Worm (Caenorhabditis elegans) whole organism, young adult: ENCODE measurements around the gene crb-3.
A peak's percentile ranks its signal among the peaks of the same experiment; 100 is the strongest.

Experiments used
- B0261.1 ChIP-seq: sonication (generic microtip); optimal IDR thresholded peaks from 2 replicates; lab custom pipeline; 2016; ENCODE audit warnings: mild to moderate bottlenecking, missing genetic modification characterization, moderate library complexity, missing compliant biosample characterization
- C17E4.6 ChIP-seq: fragments of 200-800 bp; sonication (Bioruptor generic); IDR thresholded peaks from 2 replicates; pipeline ENCODE4 v1.3.6; 2022; ENCODE audit warnings: missing genetic modification reagents, missing genetic modification characterization, missing compliant biosample characterization
- D2030.7 ChIP-seq: fragments of 200-800 bp; sonication (Bioruptor generic); IDR thresholded peaks from 2 replicates; pipeline ENCODE4 v1.3.6; 2022; ENCODE audit warnings: missing genetic modification reagents, missing genetic modification characterization, missing compliant biosample characterization
- F10E7.11 ChIP-seq: sonication (generic microtip); optimal IDR thresholded peaks from 2 replicates; lab custom pipeline; 2017; ENCODE audit warnings: mild to moderate bottlenecking, missing genetic modification characterization, moderate library complexity, missing compliant biosample characterization
- K11D2.4 ChIP-seq: fragments of 200-800 bp; sonication (Bioruptor generic); IDR thresholded peaks from 2 replicates; pipeline ENCODE4 v1.3.6; 2022; ENCODE audit warnings: missing genetic modification reagents, missing genetic modification characterization, missing compliant biosample characterization
- ama-1 ChIP-seq, 3 experiments: fragments of 150-350 bp in 1 of 3; sonication (generic microtip) in 2 of 3; optimal IDR thresholded peaks; 2 replicates each; lab custom pipeline; 2014 to 2018; ENCODE audit warnings: missing biosample characterization in 2 of 3, missing genetic modification characterization in 2 of 3, missing genetic modification reagents in 2 of 3
- attf-6 ChIP-seq: fragments of 200-800 bp; sonication (Bioruptor generic); IDR thresholded peaks from 2 replicates; pipeline ENCODE4 v1.3.6; 2022; ENCODE audit warnings: missing genetic modification reagents, missing genetic modification characterization, missing compliant biosample characterization
- bed-2 ChIP-seq: fragments of 200-800 bp; sonication (Bioruptor generic); IDR thresholded peaks from 2 replicates; pipeline ENCODE4 v1.3.6; 2022; ENCODE audit warnings: missing genetic modification reagents, missing genetic modification characterization, missing compliant biosample characterization
- ccch-3 ChIP-seq: fragments of 200-800 bp; sonication (Bioruptor generic); optimal IDR thresholded peaks from 2 replicates; lab custom pipeline; 2018; ENCODE audit warnings: mild to moderate bottlenecking, missing genetic modification characterization, missing compliant biosample characterization
- cebp-1 ChIP-seq, 2 experiments: fragments of 200-800 bp in 1 of 2; sonication (Bioruptor generic) in 1 of 2; sonication (generic microtip) in 1 of 2; IDR thresholded peaks in 1 of 2; optimal IDR thresholded peaks in 1 of 2; 2 replicates each; pipeline versions ENCODE4 v1.3.6 to Lab custom; 2017 to 2022; ENCODE audit warnings: missing compliant biosample characterization in 2 of 2, missing genetic modification characterization in 2 of 2, mild to moderate bottlenecking in 1 of 2, missing genetic modification reagents in 1 of 2, moderate library complexity in 1 of 2
- ceh-27 ChIP-seq: fragments of 200-800 bp; sonication (Bioruptor generic); optimal IDR thresholded peaks from 2 replicates; lab custom pipeline; 2018; ENCODE audit warnings: mild to moderate bottlenecking, missing genetic modification characterization, moderate library complexity, missing compliant biosample characterization
- ceh-58 ChIP-seq: fragments of 200-800 bp; sonication (Bioruptor generic); IDR thresholded peaks from 2 replicates; pipeline ENCODE4 v1.3.6; 2022; ENCODE audit warnings: missing genetic modification characterization, missing compliant biosample characterization
- chd-7 ChIP-seq: sonication (generic microtip); optimal IDR thresholded peaks from 2 replicates; lab custom pipeline; 2016; ENCODE audit warnings: mild to moderate bottlenecking, missing genetic modification characterization, moderate library complexity, missing compliant biosample characterization
- die-1 ChIP-seq: sonication (generic microtip); optimal IDR thresholded peaks from 2 replicates; lab custom pipeline; 2016; ENCODE audit warnings: missing genotype, mild to moderate bottlenecking, missing genetic modification characterization, missing compliant biosample characterization
- dox-1 ChIP-seq: fragments of 200-800 bp; sonication (Bioruptor generic); IDR thresholded peaks from 2 replicates; pipeline ENCODE4 v1.3.6; 2022; ENCODE audit warnings: missing genetic modification reagents, missing genetic modification characterization, missing compliant biosample characterization
- egrh-3 ChIP-seq: fragments of 200-800 bp; sonication (Bioruptor generic); IDR thresholded peaks from 2 replicates; pipeline ENCODE4 v1.3.6; 2022; ENCODE audit warnings: missing genetic modification reagents, missing genetic modification characterization, missing compliant biosample characterization
- let-607 ChIP-seq, 2 experiments: fragments of 200-800 bp in 1 of 2; sonication (Bioruptor generic) in 1 of 2; sonication (generic microtip) in 1 of 2; optimal IDR thresholded peaks; 2 replicates each; lab custom pipeline; 2016 to 2018; ENCODE audit warnings: mild to moderate bottlenecking in 2 of 2, missing compliant biosample characterization in 2 of 2, missing genetic modification characterization in 2 of 2, moderate library complexity in 2 of 2, missing genotype in 1 of 2
- lin-26 ChIP-seq: fragments of 200-800 bp; sonication (Bioruptor generic); IDR thresholded peaks from 2 replicates; pipeline ENCODE4 v1.3.6; 2022; ENCODE audit warnings: missing genetic modification reagents, missing genetic modification characterization, missing compliant biosample characterization
- lin-40 ChIP-seq: sonication (generic microtip); optimal IDR thresholded peaks from 2 replicates; lab custom pipeline; 2016; ENCODE audit warnings: missing genetic modification characterization, mild to moderate bottlenecking, missing compliant biosample characterization, missing genotype, missing genetic modification reagents
- madf-3 ChIP-seq: fragments of 200-800 bp; sonication (Bioruptor generic); IDR thresholded peaks from 2 replicates; pipeline ENCODE4 v1.3.6; 2022; ENCODE audit warnings: missing genetic modification reagents, missing genetic modification characterization, missing compliant biosample characterization
- mcd-1 ChIP-seq: fragments of 200-800 bp; sonication (Bioruptor generic); IDR thresholded peaks from 2 replicates; pipeline ENCODE4 v1.3.6; 2022; ENCODE audit warnings: missing genetic modification reagents, missing genetic modification characterization, missing compliant biosample characterization
- mes-4 ChIP-seq: sonication (generic microtip); optimal IDR thresholded peaks from 2 replicates; lab custom pipeline; 2016; ENCODE audit warnings: missing genotype, missing genetic modification characterization, missing compliant biosample characterization
- mxl-1 ChIP-seq: sonication (generic microtip); optimal IDR thresholded peaks from 2 replicates; lab custom pipeline; 2016; ENCODE audit warnings: missing genetic modification characterization, missing compliant biosample characterization
- rcor-1 ChIP-seq: fragments of 200-800 bp; sonication (Bioruptor generic); IDR thresholded peaks from 2 replicates; pipeline ENCODE4 v1.3.6; 2022; ENCODE audit warnings: missing genetic modification reagents, missing genetic modification characterization, missing compliant biosample characterization
- rpc-1 ChIP-seq, 2 experiments: fragments of 150-350 bp in 1 of 2; sonication (generic microtip) in 1 of 2; optimal IDR thresholded peaks; 2 replicates each; lab custom pipeline; 2014 to 2018; ENCODE audit warnings: missing biosample characterization in 1 of 2, missing genetic modification characterization in 1 of 2, missing genetic modification reagents in 1 of 2, missing genotype in 1 of 2
- sea-2 ChIP-seq: fragments of 200-800 bp; sonication (Bioruptor generic); IDR thresholded peaks from 2 replicates; pipeline ENCODE4 v1.3.6; 2022; ENCODE audit warnings: missing genetic modification characterization, missing compliant biosample characterization
- snpc-4 ChIP-seq, 5 experiments: fragments of 150-350 bp in 1 of 5; sonication (generic microtip) in 4 of 5; optimal IDR thresholded peaks; 2 replicates each; lab custom pipeline; 2014 to 2018; ENCODE audit warnings: missing genetic modification characterization in 5 of 5, missing biosample characterization in 3 of 5, antibody characterized with exemption in 2 of 5, mild to moderate bottlenecking in 2 of 5, missing compliant biosample characterization in 2 of 5, missing genotype in 2 of 5, moderate library complexity in 2 of 5, missing genetic modification reagents in 1 of 5
- somi-1 ChIP-seq: fragments of 200-800 bp; sonication (Bioruptor generic); optimal IDR thresholded peaks from 2 replicates; lab custom pipeline; 2018; ENCODE audit warnings: mild to moderate bottlenecking, missing genetic modification characterization, missing compliant biosample characterization
- tbp1 ChIP-seq: fragments of 200-800 bp; sonication (Bioruptor generic); optimal IDR thresholded peaks from 2 replicates; lab custom pipeline; 2018; ENCODE audit warnings: mild to moderate bottlenecking, missing genetic modification characterization, missing compliant biosample characterization
- zfh-2 ChIP-seq: fragments of 200-800 bp; sonication (Bioruptor generic); conservative IDR thresholded peaks from 2 replicates; pipeline ENCODE4 v1.3.6; 2022; ENCODE audit warnings: missing genetic modification reagents, missing genetic modification characterization, missing compliant biosample characterization
- ztf-22 ChIP-seq: fragments of 200-800 bp; sonication (Bioruptor generic); optimal IDR thresholded peaks from 2 replicates; lab custom pipeline; 2018; ENCODE audit warnings: mild to moderate bottlenecking, missing genetic modification characterization, moderate library complexity, missing compliant biosample characterization

crb-3 gene

ce11 chrX:9191795-9192494, 11.6 kb upstream of the crb-3 start, which contains the start of gene Y81B9A.1:
Gene Y81B9A.1, plus strand, starts transcription at chrX:9192444.
- TF ChIP-seq sea-2 (no peak), ccch-3 (no peak), D2030.7 (GFP tag; lab: Robert Waterston, UW) (peak; percentile 86), attf-6 (GFP tag; lab: Robert Waterston, UW) (0 out of 2 replicates have a peak, but pooled peaks have one; percentile 12), mxl-1 (tag; lab: Kevin White, UChicago) (no peak), ceh-58 (GFP tag; lab: Robert Waterston, UW) (no peak), ceh-27 (GFP tag; lab: Kevin White, UChicago) (no peak), let-607 (tag; optimal IDR thresholded peaks at IDR 0.05; lab: Kevin White, UChicago) (no peak), tbp1 (GFP tag; lab: Kevin White, UChicago) (peak; percentile 28), dox-1 (GFP tag; lab: Robert Waterston, UW) (no peak), ama-1 (optimal IDR thresholded peaks at IDR 0.05; lab: Kevin White, UChicago) (no peak), ama-1 (GFP tag; optimal IDR thresholded peaks at IDR 0.05; lab: Kevin White, UChicago) (peak in 1 of 2 experiments; percentile 23), zfh-2 (GFP tag; lab: Robert Waterston, UW) (0 out of 2 replicates have a peak, but pooled peaks have one; percentile 20), lin-26 (GFP tag; lab: Robert Waterston, UW) (peak; percentile 70; the same call in 1 of the 2 replicates), chd-7 (tag; lab: Kevin White, UChicago) (no peak), somi-1 (no peak), rpc-1 (optimal IDR thresholded peaks at IDR 0.05; lab: Kevin White, UChicago) (peak; percentile 22), rpc-1 (tag; optimal IDR thresholded peaks at IDR 0.05; lab: Kevin White, UChicago) (peak; percentile 56), rcor-1 (GFP tag; lab: Robert Waterston, UW) (0 out of 2 replicates have a peak, but pooled peaks have one; percentile 29), egrh-3 (GFP tag; lab: Robert Waterston, UW) (peak; percentile 61; the same call in 1 of the 2 replicates)
- TF ChIP-seq, all 124 proteins: peak for 9

- TF ChIP-seq K11D2.4 (GFP tag; lab: Robert Waterston, UW) (no peak), mes-4 (tag; lab: Kevin White, UChicago) (no peak)
These were observed 9.5 kb upstream of the crb-3 start for ce11 chrX:9194081-9194480.

ce11 chrX:9195375-9196098, 8.0 kb upstream of the crb-3 start:
- TF ChIP-seq C17E4.6, result no peak
- TF ChIP-seq ztf-22 (GFP tag; lab: Kevin White, UChicago), result no peak
- TF ChIP-seq mcd-1 (GFP tag; lab: Robert Waterston, UW), result no peak
- no peak for TF ChIP-seq bed-2
- no peak for TF ChIP-seq F10E7.11 (tag; lab: Kevin White, UChicago)
- no peak for TF ChIP-seq lin-40
- TF ChIP-seq snpc-4 (GFP tag; optimal IDR thresholded peaks at IDR 0.05; lab: Kevin White, UChicago), result no peak
- TF ChIP-seq snpc-4 (tag; optimal IDR thresholded peaks at IDR 0.05; lab: Kevin White, UChicago), result no peak
- TF ChIP-seq die-1 (tag; lab: Kevin White, UChicago), result no peak
- TF ChIP-seq B0261.1 (tag; lab: Kevin White, UChicago), result no peak
- no peak for TF ChIP-seq madf-3 (GFP tag; lab: Robert Waterston, UW)
- TF ChIP-seq cebp-1 (GFP tag; IDR thresholded peaks at IDR 0.05; lab: Robert Waterston, UW), result no peak
- no peak for TF ChIP-seq cebp-1 (tag; optimal IDR thresholded peaks at IDR 0.05; lab: Kevin White, UChicago)
- TF ChIP-seq, all 124 proteins: peak for 0
